Worm (Caenorhabditis elegans) whole organism, L1 larva: ENCODE measurements around the gene pnp-1.

Experiments used
- C04F5.9 ChIP-seq: sonication (generic microtip); optimal IDR thresholded peaks from 2 replicates; lab custom pipeline; 2016; ENCODE audit warnings: missing genetic modification characterization, missing compliant biosample characterization
- C16A3.4 ChIP-seq: fragments of 150-350 bp; optimal IDR thresholded peaks from 2 replicates; lab custom pipeline; 2014; ENCODE audit warnings: missing biosample characterization, missing genetic modification characterization
- F16B12.6 ChIP-seq: fragments of 150-350 bp; optimal IDR thresholded peaks from 2 replicates; lab custom pipeline; 2014; ENCODE audit warnings: missing biosample characterization, missing genetic modification characterization
- Y116A8C.19 ChIP-seq: sonication (generic microtip); optimal IDR thresholded peaks from 2 replicates; lab custom pipeline; 2016; ENCODE audit warnings: missing compliant biosample characterization, missing genetic modification characterization, borderline replicate concordance
- ama-1 ChIP-seq: fragments of 150-350 bp; optimal IDR thresholded peaks from 2 replicates; lab custom pipeline; 2014
- blmp-1 ChIP-seq: fragments of 150-350 bp; optimal IDR thresholded peaks from 2 replicates; lab custom pipeline; 2014; ENCODE audit warnings: missing biosample characterization, missing genetic modification characterization
- ces-1 ChIP-seq: fragments of 150-350 bp; optimal IDR thresholded peaks from 2 replicates; lab custom pipeline; 2014; ENCODE audit warnings: missing biosample characterization, missing genetic modification reagents, missing genetic modification characterization
- dpl-1 ChIP-seq, 3 experiments: fragments of 150-350 bp in 2 of 3; sonication (generic microtip) in 1 of 3; optimal IDR thresholded peaks; 2 replicates each; lab custom pipeline; 2014 to 2017; ENCODE audit warnings: missing biosample characterization in 3 of 3, missing genetic modification characterization in 3 of 3, missing genetic modification reagents in 3 of 3
- efl-1 ChIP-seq, 4 experiments: fragments of 150-350 bp; optimal IDR thresholded peaks in 3 of 4; peaks in 1 of 4; 1 replicate in 1 of 4; 2 replicates in 3 of 4; lab custom pipeline; 2014; ENCODE audit warnings: missing biosample characterization in 2 of 4, missing genetic modification characterization in 2 of 4, missing genetic modification reagents in 2 of 4
- efl-3 ChIP-seq: fragments of 200-800 bp; sonication (Bioruptor generic); optimal IDR thresholded peaks from 2 replicates; lab custom pipeline; 2018; ENCODE audit warnings: mild to moderate bottlenecking, missing genetic modification characterization, missing compliant biosample characterization
- egl-27 ChIP-seq, 2 experiments: fragments of 150-350 bp in 1 of 2; sonication (generic microtip); optimal IDR thresholded peaks; 3 replicates each; lab custom pipeline; 2017 to 2018; ENCODE audit warnings: missing biosample characterization in 2 of 2, missing genetic modification characterization in 2 of 2, missing genetic modification reagents in 2 of 2
- elt-2 ChIP-seq: sonication (generic microtip); optimal IDR thresholded peaks from 2 replicates; lab custom pipeline; 2016; ENCODE audit warnings: missing genetic modification characterization, mild to moderate bottlenecking, inconsistent platforms, missing compliant biosample characterization, missing genetic modification reagents
- elt-3 ChIP-seq, 6 experiments: fragments of 150-350 bp in 1 of 6; sonication (generic microtip); optimal IDR thresholded peaks; 2 replicates each; lab custom pipeline; 2017 to 2018; ENCODE audit warnings: missing biosample characterization in 6 of 6, missing genetic modification characterization in 6 of 6, inconsistent platforms in 1 of 6
- fkh-4 ChIP-seq: sonication (generic microtip); optimal IDR thresholded peaks from 2 replicates; lab custom pipeline; 2016; ENCODE audit warnings: missing compliant biosample characterization, missing genetic modification characterization, borderline replicate concordance
- fos-1 ChIP-seq: fragments of 150-350 bp; optimal IDR thresholded peaks from 2 replicates; lab custom pipeline; 2014; ENCODE audit warnings: missing biosample characterization, missing genetic modification characterization
- grh-1 ChIP-seq: fragments of 200-800 bp; sonication (Bioruptor generic); IDR thresholded peaks from 2 replicates; pipeline ENCODE4 v1.3.6; 2022; ENCODE audit warnings: missing genetic modification reagents, missing genetic modification characterization, missing compliant biosample characterization
- hlh-4 ChIP-seq: sonication (generic microtip); optimal IDR thresholded peaks from 2 replicates; lab custom pipeline; 2016; ENCODE audit warnings: mild to moderate bottlenecking, missing genetic modification characterization, missing compliant biosample characterization
- hpl-2 ChIP-seq: fragments of 150-350 bp; optimal IDR thresholded peaks from 2 replicates; lab custom pipeline; 2014; ENCODE audit warnings: missing biosample characterization, missing genetic modification reagents, missing genetic modification characterization
- isw-1 ChIP-seq: fragments of 200-800 bp; sonication (Bioruptor generic); IDR thresholded peaks from 2 replicates; pipeline ENCODE4 v1.3.6; 2022; ENCODE audit warnings: missing genetic modification characterization, missing compliant biosample characterization
- jun-1 ChIP-seq: fragments of 150-350 bp; optimal IDR thresholded peaks from 2 replicates; lab custom pipeline; 2014; ENCODE audit warnings: missing biosample characterization, missing genetic modification reagents, missing genetic modification characterization
- lin-14 ChIP-seq: fragments of 200-800 bp; sonication (Bioruptor generic); optimal IDR thresholded peaks from 2 replicates; lab custom pipeline; 2018; ENCODE audit warnings: mild to moderate bottlenecking, missing genetic modification characterization, moderate library complexity, missing compliant biosample characterization
- lin-15B ChIP-seq: fragments of 150-350 bp; sonication (generic microtip); optimal IDR thresholded peaks from 3 replicates; lab custom pipeline; 2014; ENCODE audit warnings: missing biosample characterization, missing genetic modification characterization
- lin-35 ChIP-seq, 2 experiments: fragments of 150-350 bp; optimal IDR thresholded peaks; 2 replicates each; lab custom pipeline; 2014; ENCODE audit warnings: missing biosample characterization in 2 of 2, missing genetic modification characterization in 2 of 2, missing genetic modification reagents in 2 of 2
- lir-3 ChIP-seq: sonication (generic microtip); optimal IDR thresholded peaks from 2 replicates; lab custom pipeline; 2016; ENCODE audit warnings: mild to moderate bottlenecking, missing genetic modification characterization, moderate library complexity, missing compliant biosample characterization; ENCODE audit not compliant: poor library complexity
- lsy-2 ChIP-seq, 2 experiments: fragments of 150-350 bp; optimal IDR thresholded peaks; 2 replicates each; lab custom pipeline; 2014; ENCODE audit warnings: missing biosample characterization in 2 of 2, missing genetic modification characterization in 2 of 2
- mab-9 ChIP-seq: fragments of 200-800 bp; sonication (Bioruptor generic); IDR thresholded peaks from 2 replicates; pipeline ENCODE4 v1.3.6; 2022; ENCODE audit warnings: missing genetic modification reagents, missing genetic modification characterization, missing compliant biosample characterization
- mdl-1 ChIP-seq, 2 experiments: fragments of 150-350 bp; optimal IDR thresholded peaks; 2 replicates each; lab custom pipeline; 2014 to 2017; ENCODE audit warnings: missing biosample characterization in 2 of 2, missing genetic modification characterization in 2 of 2, inconsistent platforms in 1 of 2
- mef-2 ChIP-seq: fragments of 150-350 bp; optimal IDR thresholded peaks from 2 replicates; lab custom pipeline; 2014; ENCODE audit warnings: missing biosample characterization, missing genetic modification characterization
- mep-1 ChIP-seq: fragments of 150-350 bp; optimal IDR thresholded peaks from 2 replicates; lab custom pipeline; 2014; ENCODE audit warnings: missing biosample characterization, missing genetic modification characterization
- nhr-11 ChIP-seq: fragments of 150-350 bp; optimal IDR thresholded peaks from 2 replicates; lab custom pipeline; 2014; ENCODE audit warnings: missing biosample characterization, missing genetic modification characterization
- nhr-12 ChIP-seq: sonication (generic microtip); optimal IDR thresholded peaks from 2 replicates; lab custom pipeline; 2017; ENCODE audit warnings: missing biosample characterization, missing genetic modification characterization
- nhr-19 ChIP-seq: fragments of 200-800 bp; sonication (Bioruptor generic); conservative IDR thresholded peaks from 2 replicates; pipeline ENCODE4 v1.3.6; 2022; ENCODE audit warnings: missing genetic modification characterization, missing compliant biosample characterization
- nhr-20 ChIP-seq: sonication (generic microtip); optimal IDR thresholded peaks from 2 replicates; lab custom pipeline; 2016; ENCODE audit warnings: mild to moderate bottlenecking, missing genetic modification characterization, missing compliant biosample characterization
- nhr-237 ChIP-seq: fragments of 150-350 bp; optimal IDR thresholded peaks from 2 replicates; lab custom pipeline; 2014; ENCODE audit warnings: missing biosample characterization, missing genetic modification characterization
- nhr-71 ChIP-seq: sonication (generic microtip); optimal IDR thresholded peaks from 2 replicates; lab custom pipeline; 2016; ENCODE audit warnings: mild to moderate bottlenecking, missing genetic modification characterization, moderate library complexity, missing compliant biosample characterization
- nhr-76 ChIP-seq: sonication (generic microtip); optimal IDR thresholded peaks from 2 replicates; lab custom pipeline; 2017; ENCODE audit warnings: missing biosample characterization, missing genetic modification characterization
- nhr-77 ChIP-seq: fragments of 150-350 bp; optimal IDR thresholded peaks from 2 replicates; lab custom pipeline; 2014; ENCODE audit warnings: missing biosample characterization, missing genetic modification characterization
- nhr-85 ChIP-seq: sonication (generic microtip); peaks from one replicate; lab custom pipeline; 2016; ENCODE audit warnings: missing genetic modification characterization, inconsistent platforms, missing compliant biosample characterization
- nhr-90 ChIP-seq: sonication (generic microtip); optimal IDR thresholded peaks from 2 replicates; lab custom pipeline; 2016; ENCODE audit warnings: mild to moderate bottlenecking, missing genetic modification characterization, missing compliant biosample characterization; ENCODE audit not compliant: poor library complexity
- pag-3 ChIP-seq: sonication (generic microtip); optimal IDR thresholded peaks from 2 replicates; lab custom pipeline; 2017; ENCODE audit warnings: missing genetic modification characterization, mild to moderate bottlenecking, missing compliant biosample characterization, antibody characterized with exemption, borderline replicate concordance; ENCODE audit not compliant: insufficient read depth
- pqm-1 ChIP-seq: sonication (generic microtip); optimal IDR thresholded peaks from 3 replicates; lab custom pipeline; 2017; ENCODE audit warnings: missing biosample characterization, missing genetic modification characterization
- skn-1 ChIP-seq: fragments of 150-350 bp; optimal IDR thresholded peaks from 2 replicates; lab custom pipeline; 2014; ENCODE audit warnings: missing biosample characterization, missing genetic modification characterization
- snu-23 ChIP-seq: sonication (generic microtip); optimal IDR thresholded peaks from 2 replicates; lab custom pipeline; 2016; ENCODE audit warnings: missing genetic modification characterization, missing compliant biosample characterization
- sox-4 ChIP-seq: sonication (generic microtip); optimal IDR thresholded peaks from 2 replicates; lab custom pipeline; 2016; ENCODE audit warnings: missing genetic modification characterization, missing compliant biosample characterization
- tbx-2 ChIP-seq: sonication (generic microtip); optimal IDR thresholded peaks from 2 replicates; lab custom pipeline; 2016; ENCODE audit warnings: missing genetic modification characterization, missing compliant biosample characterization
- unc-130 ChIP-seq: fragments of 150-350 bp; optimal IDR thresholded peaks from 2 replicates; lab custom pipeline; 2017; ENCODE audit warnings: missing biosample characterization, missing genetic modification characterization, inconsistent platforms
- unc-62 ChIP-seq: fragments of 150-350 bp; optimal IDR thresholded peaks from 2 replicates; lab custom pipeline; 2014; ENCODE audit warnings: missing biosample characterization, missing genetic modification reagents, missing genetic modification characterization
- unc-98 ChIP-seq: fragments of 200-800 bp; sonication (Bioruptor generic); IDR thresholded peaks from 2 replicates; pipeline ENCODE4 v1.3.6; 2022; ENCODE audit warnings: missing genetic modification characterization, missing compliant biosample characterization
- xbp-1 ChIP-seq: sonication (generic microtip); optimal IDR thresholded peaks from 2 replicates; lab custom pipeline; 2016; ENCODE audit warnings: missing genetic modification characterization, missing compliant biosample characterization
- zag-1 ChIP-seq: fragments of 150-350 bp; optimal IDR thresholded peaks from 2 replicates; lab custom pipeline; 2014; ENCODE audit warnings: missing biosample characterization, missing genetic modification characterization

Gene pnp-1

ce11 chrIV:275146-275545, 23.0 kb downstream of the pnp-1 start:
- no peak for TF ChIP-seq fos-1
- TF ChIP-seq elt-2 (tag; lab: Kevin White, UChicago) = peak; percentile 65
- no peak for TF ChIP-seq unc-98 (GFP tag; lab: Robert Waterston, UW)
- TF ChIP-seq hlh-4 (tag; lab: Kevin White, UChicago) = no peak
- TF ChIP-seq zag-1 = no peak
- no peak for TF ChIP-seq F16B12.6
- no peak for TF ChIP-seq nhr-12 (tag; lab: Kevin White, UChicago)
- no peak for TF ChIP-seq ama-1 (lab: Kevin White, UChicago)
- peak in 1 of 2 experiments; percentile 3 for TF ChIP-seq lsy-2 (tag; optimal IDR thresholded peaks at IDR 0.05; lab: Kevin White, UChicago)
- TF ChIP-seq skn-1 (tag; lab: Kevin White, UChicago) = no peak
- TF ChIP-seq, all 84 proteins: peak for 2

DNA sequence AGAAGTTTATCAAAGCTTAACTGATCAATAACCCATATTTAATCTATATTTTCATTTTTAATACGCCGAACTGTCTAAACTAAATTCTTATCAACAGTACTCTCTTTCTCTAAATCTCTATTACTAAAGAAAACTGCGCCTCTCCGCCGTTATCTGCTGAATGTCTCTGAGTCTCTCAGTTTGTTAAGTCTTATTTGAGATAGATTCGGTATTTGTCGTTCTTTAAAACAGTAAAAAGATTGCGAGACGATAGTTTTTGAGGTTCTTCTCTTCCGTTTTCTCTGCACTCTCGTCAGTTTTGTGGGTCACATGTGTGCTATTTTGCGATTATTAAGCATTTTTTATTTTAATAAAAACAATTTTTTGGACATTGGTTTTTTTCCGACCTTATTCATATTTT, 23.9 kb downstream of the pnp-1 start, which contains the start of gene sma-10:
sma-10 (plus strand) TSS at position 236 of the 400 bp plus-strand sequence.
- TF ChIP-seq lir-3 (tag; lab: Kevin White, UChicago) (no peak), lsy-2 (tag; optimal IDR thresholded peaks at IDR 0.05; lab: Kevin White, UChicago) (peak in 1 of 2 experiments; percentile 62), fkh-4 (tag; lab: Kevin White, UChicago) (no peak), unc-98 (GFP tag; lab: Robert Waterston, UW) (no peak), mef-2 (no peak), lin-15B (no peak), nhr-71 (tag; lab: Kevin White, UChicago) (peak; percentile 61), grh-1 (no peak), nhr-11 (tag; lab: Kevin White, UChicago) (no peak), pqm-1 (tag; lab: Kevin White, UChicago) (peak; percentile 71), sox-4 (tag; lab: Kevin White, UChicago) (no peak), efl-3 (no peak), unc-62 (GFP tag; lab: Kevin White, UChicago) (no peak), hpl-2 (no peak), nhr-85 (tag; lab: Kevin White, UChicago) (peak; percentile 9), C16A3.4 (no peak), lin-35 (GFP tag; optimal IDR thresholded peaks at IDR 0.05; lab: Kevin White, UChicago) (peak in 1 of 2 experiments; percentile 72), mdl-1 (tag; optimal IDR thresholded peaks at IDR 0.05; lab: Kevin White, UChicago) (peak in 1 of 2 experiments; percentile 56), nhr-77 (tag; lab: Kevin White, UChicago) (peak; percentile 31), tbx-2 (tag; lab: Kevin White, UChicago) (peak; percentile 1), nhr-237 (tag; lab: Kevin White, UChicago) (no peak), xbp-1 (tag; lab: Kevin White, UChicago) (no peak), isw-1 (no peak), nhr-12 (tag; lab: Kevin White, UChicago) (no peak), nhr-76 (tag; lab: Kevin White, UChicago) (no peak), elt-3 (tag; optimal IDR thresholded peaks at IDR 0.05; lab: Kevin White, UChicago) (peak in 4 of 6 experiments; percentile 23 to 91 (median 56)), egl-27 (tag; optimal IDR thresholded peaks at IDR 0.05; lab: Kevin White, UChicago) (no peak), dpl-1 (GFP tag; optimal IDR thresholded peaks at IDR 0.05; lab: Kevin White, UChicago) (peak in 2 of 3 experiments; percentile 7 to 21), hlh-4 (tag; lab: Kevin White, UChicago) (no peak), nhr-20 (tag; lab: Kevin White, UChicago) (peak; percentile 68), ces-1 (GFP tag; lab: Kevin White, UChicago) (no peak), mab-9 (no peak), nhr-90 (tag; lab: Kevin White, UChicago) (peak; percentile 67), nhr-19 (GFP tag; lab: Robert Waterston, UW) (peak; percentile 24; the same call in 1 of the 2 replicates), elt-2 (tag; lab: Kevin White, UChicago) (peak; percentile 91), C04F5.9 (tag; lab: Kevin White, UChicago) (no peak), efl-1 (optimal IDR thresholded peaks at IDR 0.05; lab: Kevin White, UChicago) (peak in 1 of 2 experiments; percentile 22), efl-1 (GFP tag; optimal IDR thresholded peaks at IDR 0.05 in 1 of 2; lab: Kevin White, UChicago) (peak in 1 of 2 experiments; percentile 32), mep-1 (tag; lab: Kevin White, UChicago) (peak; percentile 28), pag-3 (tag; lab: Kevin White, UChicago) (no peak), snu-23 (GFP tag; lab: Kevin White, UChicago) (peak; percentile 55), unc-130 (no peak), Y116A8C.19 (tag; lab: Kevin White, UChicago) (no peak), blmp-1 (peak; percentile 63), lin-14 (peak; percentile 68), jun-1 (peak; percentile 35)
